Worm (Caenorhabditis elegans) whole organism, midembryonic: ENCODE results near the gene srh-16.

Experiments
- cog-1 ChIP-seq: sonication (generic microtip); optimal IDR thresholded peaks from 2 replicates; lab custom pipeline; 2016; ENCODE audit warnings: missing genetic modification characterization, missing compliant biosample characterization
- flt-1 ChIP-seq: fragments of 200-800 bp; sonication (Bioruptor generic); IDR thresholded peaks from 2 replicates; pipeline ENCODE4 v1.3.6; 2022; ENCODE audit warnings: missing genetic modification characterization, missing compliant biosample characterization
- klf-2 ChIP-seq: fragments of 200-800 bp; sonication (Bioruptor generic); conservative IDR thresholded peaks from 2 replicates; pipeline ENCODE4 v1.3.6; 2022; ENCODE audit warnings: missing genetic modification reagents, missing genetic modification characterization, missing compliant biosample characterization
- med-1 ChIP-seq: sonication (generic microtip); optimal IDR thresholded peaks from 2 replicates; lab custom pipeline; 2017; ENCODE audit warnings: missing genetic modification characterization, mild to moderate bottlenecking, missing compliant biosample characterization, antibody characterized with exemption, missing genetic modification reagents; ENCODE audit not compliant: insufficient read depth
- ref-1 ChIP-seq: fragments of 200-800 bp; sonication (Bioruptor generic); conservative IDR thresholded peaks from 2 replicates; pipeline ENCODE4 v1.3.6; 2022; ENCODE audit warnings: missing genetic modification reagents, missing genetic modification characterization, missing compliant biosample characterization
- tab-1 ChIP-seq: fragments of 200-800 bp; sonication (Bioruptor generic); IDR thresholded peaks from 2 replicates; pipeline ENCODE4 v1.3.6; 2022; ENCODE audit warnings: missing genetic modification characterization, missing compliant biosample characterization
- ztf-23 ChIP-seq: fragments of 200-800 bp; sonication (Bioruptor generic); IDR thresholded peaks from 2 replicates; pipeline ENCODE4 v1.3.6; 2022; ENCODE audit warnings: missing genetic modification reagents, missing genetic modification characterization, missing compliant biosample characterization
- ztf-29 ChIP-seq: fragments of 200-800 bp; sonication (Bioruptor generic); IDR thresholded peaks from 2 replicates; pipeline ENCODE4 v1.3.6; 2022; ENCODE audit warnings: missing genetic modification reagents, missing genetic modification characterization, missing compliant biosample characterization

DNA sequence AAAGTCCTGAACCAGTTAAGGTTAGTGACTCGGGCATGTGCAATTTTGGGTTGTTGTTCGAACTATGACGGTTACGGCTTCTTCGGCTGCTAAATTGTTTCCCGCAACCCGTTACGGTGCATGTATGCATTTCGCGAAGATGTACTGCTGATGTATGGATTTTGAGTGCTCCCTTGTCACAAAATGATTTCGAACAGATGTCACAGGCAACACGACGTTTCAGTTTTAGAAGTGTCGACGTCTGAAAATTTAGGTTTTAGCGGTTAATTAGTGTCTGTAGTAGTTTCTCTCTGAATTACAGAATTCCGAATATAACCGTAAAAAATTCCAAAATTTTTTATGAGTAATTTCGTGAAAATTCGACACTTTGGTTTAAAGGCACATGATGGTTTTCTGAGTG lies 15.9 kb upstream of the srh-16 start:
- no peak for TF ChIP-seq ztf-29
- no peak for TF ChIP-seq cog-1
- TF ChIP-seq klf-2 (GFP tag; lab: Robert Waterston, UW), result no peak
- TF ChIP-seq flt-1 (GFP tag; lab: Robert Waterston, UW), result no peak
- no peak for TF ChIP-seq tab-1 (GFP tag; lab: Robert Waterston, UW)
- no peak for TF ChIP-seq ztf-23 (GFP tag; lab: Robert Waterston, UW)
- TF ChIP-seq ref-1, result no peak
- TF ChIP-seq med-1, result no peak
